Worm (Caenorhabditis elegans) whole organism, L4/young adult: ENCODE results near the gene B0361.11.

ENCODE experiments used
- W03F9.2 ChIP-seq: fragments of 150-350 bp; optimal IDR thresholded peaks from 2 replicates; lab custom pipeline; 2014; ENCODE audit warnings: missing biosample characterization, missing genetic modification characterization
- dao-5 ChIP-seq: sonication (generic microtip); optimal IDR thresholded peaks from 2 replicates; lab custom pipeline; 2016; ENCODE audit warnings: missing genotype, missing genetic modification characterization, moderate library complexity, missing compliant biosample characterization
- him-1 ChIP-seq: sonication (generic microtip); optimal IDR thresholded peaks from 2 replicates; lab custom pipeline; 2016; ENCODE audit warnings: missing genotype, missing genetic modification reagents, missing genetic modification characterization, missing compliant biosample characterization

- no peak for TF ChIP-seq dao-5 (tag; lab: Kevin White, UChicago)
- TF ChIP-seq W03F9.2 (tag; lab: Kevin White, UChicago): no peak
- no peak for TF ChIP-seq him-1 (tag; lab: Kevin White, UChicago)
These were observed 38.0 kb upstream of the B0361.11 start for ce11 chrIII:7239416-7239815.
